Worm (Caenorhabditis elegans): ENCODE results near the gene C14C6.3.

ce11 chrV:536571-536970, 6.7 kb upstream of the C14C6.3 start, which contains the start of gene C14C6.5:
- TF ChIP-seq hmg-4 (GFP tag; optimal IDR thresholded peaks at IDR 0.05) (no peak), flt-1 (GFP tag; IDR thresholded peaks at IDR 0.05) (no peak), ama-1 (optimal IDR thresholded peaks at IDR 0.05) (no peak), ets-7 (tag; optimal IDR thresholded peaks at IDR 0.05) (no peak), hmbx-1 (tag; optimal IDR thresholded peaks at IDR 0.05) (no peak), ceh-13 (GFP tag; optimal IDR thresholded peaks at IDR 0.05) (no peak)

All from whole organism, early embryonic.